Worm (Caenorhabditis elegans) whole organism, L2 larva: Measurements from ENCODE around the gene Y6E2A.5.

Experiments used
- mdl-1 ChIP-seq, 2 experiments: fragments of 150-350 bp in 1 of 2; sonication (generic microtip) in 1 of 2; optimal IDR thresholded peaks; 2 replicates each; lab custom pipeline; 2017; ENCODE audit warnings: missing biosample characterization in 2 of 2, missing genetic modification characterization in 2 of 2
- nhr-129 ChIP-seq: fragments of 150-350 bp; optimal IDR thresholded peaks from 2 replicates; lab custom pipeline; 2014; ENCODE audit warnings: missing biosample characterization, missing genetic modification characterization
- nhr-237 ChIP-seq: fragments of 150-350 bp; optimal IDR thresholded peaks from 2 replicates; lab custom pipeline; 2014; ENCODE audit warnings: missing biosample characterization, missing genetic modification characterization
- unc-62 ChIP-seq: fragments of 150-350 bp; optimal IDR thresholded peaks from 2 replicates; lab custom pipeline; 2014; ENCODE audit warnings: missing biosample characterization, missing genetic modification reagents, missing genetic modification characterization

- TF ChIP-seq nhr-237: no peak
- TF ChIP-seq mdl-1 (tag; optimal IDR thresholded peaks at IDR 0.05; lab: Kevin White, UChicago): no peak
- TF ChIP-seq unc-62 (GFP tag; lab: Kevin White, UChicago): no peak
- TF ChIP-seq nhr-129 (tag; lab: Kevin White, UChicago): no peak
Observed at ce11 chrV:15730459-15730858, 12.0 kb upstream of the Y6E2A.5 start, which contains the start of gene Y6E2A.10.
